Worm (Caenorhabditis elegans) whole organism, L4/young adult: ENCODE measurements around the gene mett-10.

Experiments used
- W03F9.2 ChIP-seq: fragments of 150-350 bp; optimal IDR thresholded peaks from 2 replicates; lab custom pipeline; 2014; ENCODE audit warnings: missing biosample characterization, missing genetic modification characterization
- him-1 ChIP-seq: sonication (generic microtip); optimal IDR thresholded peaks from 2 replicates; lab custom pipeline; 2016; ENCODE audit warnings: missing genotype, missing genetic modification reagents, missing genetic modification characterization, missing compliant biosample characterization

DNA sequence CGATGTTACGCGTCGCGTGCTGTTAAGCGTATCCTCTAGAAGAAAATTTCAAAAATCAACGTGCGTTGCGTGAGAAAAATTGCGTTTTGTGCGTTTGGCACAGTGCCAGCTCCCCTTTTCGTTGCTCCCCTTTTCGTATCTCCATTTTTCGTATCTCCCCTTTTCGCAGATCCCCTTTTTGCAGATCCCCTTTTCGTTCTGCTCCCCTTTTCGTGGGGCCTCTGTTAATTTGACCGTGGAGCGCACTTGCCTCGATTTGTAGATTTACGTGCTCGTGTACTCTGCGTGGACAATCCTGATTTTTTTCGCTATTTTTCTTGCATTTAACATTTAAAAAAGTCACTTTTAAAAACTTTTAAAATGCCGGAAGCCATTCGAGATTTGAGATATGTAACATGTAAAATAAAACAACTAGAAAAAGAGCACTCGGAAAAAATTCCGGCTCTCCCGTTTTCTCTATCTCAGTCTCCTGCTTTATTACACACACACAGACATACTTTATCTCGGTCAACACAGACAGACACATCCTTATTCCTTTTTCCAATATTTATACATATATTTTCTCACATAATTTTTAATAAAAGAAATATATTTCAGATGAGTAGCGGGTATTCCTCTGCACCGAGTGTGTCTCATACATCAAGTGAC is 8.9 kb downstream of the mett-10 start, which contains the start of gene ttll-4:
- TF ChIP-seq him-1 (tag; lab: Kevin White, UChicago) = peak; percentile 38
- no peak for TF ChIP-seq W03F9.2 (tag; lab: Kevin White, UChicago)
